Fruit fly (Drosophila melanogaster) Kc167 (cell line): ENCODE data around the gene Cp38.

ENCODE experiments used
- Myc ChIP-seq: fragments of >200 bp; optimal IDR thresholded peaks from 2 replicates; lab custom pipeline; 2017; ENCODE audit warnings: missing external identifiers
- Sin3A ChIP-seq: fragments of >200 bp; optimal IDR thresholded peaks from 2 replicates; lab custom pipeline; 2018; ENCODE audit warnings: missing external identifiers
- insv ChIP-seq: fragments of >200 bp; optimal IDR thresholded peaks from 3 replicates; lab custom pipeline; 2018; ENCODE audit warnings: missing external identifiers
- psq ChIP-seq: fragments of >200 bp; optimal IDR thresholded peaks from 2 replicates; lab custom pipeline; 2017; ENCODE audit warnings: missing external identifiers

DNA sequence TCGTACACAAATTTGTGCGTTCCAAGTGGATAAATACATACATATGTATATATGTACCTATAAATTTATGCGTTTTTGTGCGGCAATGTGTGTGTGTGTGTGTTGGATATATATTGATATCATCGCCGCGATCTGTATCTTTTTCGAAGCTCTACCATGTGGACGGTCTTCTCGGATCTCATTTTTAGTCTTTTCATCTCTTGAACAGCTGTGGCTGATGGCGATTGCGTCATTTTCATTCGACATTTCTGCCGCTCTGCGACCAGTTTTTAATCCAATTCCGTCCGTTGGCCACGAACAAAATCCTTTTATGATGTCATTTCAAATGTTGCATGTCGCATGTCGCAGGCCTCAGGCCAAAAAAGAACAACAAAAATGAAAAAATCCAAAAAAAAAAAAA is 38.9 kb downstream of the Cp38 start:
- no peak for TF ChIP-seq Sin3A
- TF ChIP-seq Myc (lab: Kevin White, UChicago): no peak
- no peak for TF ChIP-seq psq (lab: Kevin White, UChicago)
- TF ChIP-seq insv (lab: Kevin White, UChicago): no peak
